Worm (Caenorhabditis elegans) whole organism, late embryonic: ENCODE measurements around the gene C33D9.10.

Source experiments
- fkh-10 ChIP-seq: fragments of 150-350 bp; optimal IDR thresholded peaks from 2 replicates; lab custom pipeline; 2014; ENCODE audit warnings: missing biosample characterization, missing genetic modification reagents, missing genetic modification characterization
- nhr-232 ChIP-seq: sonication (generic microtip); optimal IDR thresholded peaks from 2 replicates; lab custom pipeline; 2016; ENCODE audit warnings: missing genetic modification characterization, missing compliant biosample characterization
- sox-2 ChIP-seq: fragments of 200-800 bp; sonication (Bioruptor generic); IDR thresholded peaks from 2 replicates; pipeline ENCODE4 v1.3.6; 2022; ENCODE audit warnings: missing genetic modification reagents, missing genetic modification characterization, missing compliant biosample characterization

- TF ChIP-seq nhr-232 (tag; lab: Kevin White, UChicago): no peak
- TF ChIP-seq sox-2: no peak
- no peak for TF ChIP-seq fkh-10
Observed at ce11 chrIV:8830591-8830990, 42.6 kb upstream of the C33D9.10 start, which contains the start of gene T28C6.8.
